Worm (Caenorhabditis elegans): ENCODE measurements around the gene srx-133.

The srx-133 gene

ce11 chrV:13827920-13828319 is 20.6 kb upstream of the srx-133 start, which contains the start of gene nrf-5:
nrf-5 (plus strand) TSS chrV:13828267.
- TF ChIP-seq tab-1 (GFP tag; IDR thresholded peaks at IDR 0.05) = no peak
- TF ChIP-seq med-1 (GFP tag; optimal IDR thresholded peaks at IDR 0.05; ENCODE audit: insufficient read depth) = no peak
- no peak for TF ChIP-seq klf-2 (GFP tag; conservative IDR thresholded peaks at IDR 0.05)
- no peak for TF ChIP-seq ref-1 (GFP tag; conservative IDR thresholded peaks at IDR 0.05)
- no peak for TF ChIP-seq flt-1 (GFP tag; IDR thresholded peaks at IDR 0.05)
- no peak for TF ChIP-seq T22C8.4 (GFP tag; IDR thresholded peaks at IDR 0.05)
- no peak for TF ChIP-seq cog-1 (tag; optimal IDR thresholded peaks at IDR 0.05)
- no peak for TF ChIP-seq ztf-29 (GFP tag; IDR thresholded peaks at IDR 0.05)
- no peak for TF ChIP-seq ztf-23 (GFP tag; IDR thresholded peaks at IDR 0.05)

- no peak for TF ChIP-seq T22C8.4 (GFP tag; IDR thresholded peaks at IDR 0.05)
Observed at ce11 chrV:13830813-13831212, 17.7 kb upstream of the srx-133 start, which contains the start of gene str-165. str-165 (plus strand) TSS chrV:13831113.

ce11 chrV:13833951-13834350 is 14.5 kb upstream of the srx-133 start, which contains the start of gene srx-129:
srx-129 (plus strand) TSS chrV:13834251.
- TF ChIP-seq flt-1 (GFP tag; IDR thresholded peaks at IDR 0.05) = no peak
- no peak for TF ChIP-seq klf-2 (GFP tag; conservative IDR thresholded peaks at IDR 0.05)
- TF ChIP-seq ztf-23 (GFP tag; IDR thresholded peaks at IDR 0.05) = no peak

- TF ChIP-seq ztf-29 (GFP tag; IDR thresholded peaks at IDR 0.05) (no peak), flt-1 (GFP tag; IDR thresholded peaks at IDR 0.05) (no peak)
Observed at ce11 chrV:13837173-13837572, 11.3 kb upstream of the srx-133 start, which contains the start of gene srx-128. srx-128 (plus strand) TSS chrV:13837473.

ce11 chrV:13839433-13839832 is 9.0 kb upstream of the srx-133 start, which contains the start of gene F55B12.10:
F55B12.10 (plus strand) TSS chrV:13839733.
- TF ChIP-seq klf-2 (GFP tag; conservative IDR thresholded peaks at IDR 0.05) = no peak
- TF ChIP-seq cog-1 (tag; optimal IDR thresholded peaks at IDR 0.05) = no peak
- no peak for TF ChIP-seq ref-1 (GFP tag; conservative IDR thresholded peaks at IDR 0.05)
- TF ChIP-seq T22C8.4 (GFP tag; IDR thresholded peaks at IDR 0.05) = no peak

- TF ChIP-seq med-1 (GFP tag; optimal IDR thresholded peaks at IDR 0.05; ENCODE audit: insufficient read depth) (no peak), ref-1 (GFP tag; conservative IDR thresholded peaks at IDR 0.05) (no peak), ztf-29 (GFP tag; IDR thresholded peaks at IDR 0.05) (no peak), flt-1 (GFP tag; IDR thresholded peaks at IDR 0.05) (no peak), klf-2 (GFP tag; conservative IDR thresholded peaks at IDR 0.05) (no peak), T22C8.4 (GFP tag; IDR thresholded peaks at IDR 0.05) (no peak), ztf-23 (GFP tag; IDR thresholded peaks at IDR 0.05) (no peak), tab-1 (GFP tag; IDR thresholded peaks at IDR 0.05) (no peak), cog-1 (tag; optimal IDR thresholded peaks at IDR 0.05) (no peak)
Observed at ce11 chrV:13840909-13841308, 7.6 kb upstream of the srx-133 start, which contains the start of gene srx-17. srx-17 (plus strand) TSS chrV:13841209.

- TF ChIP-seq ztf-23 (GFP tag; IDR thresholded peaks at IDR 0.05) (no peak), T22C8.4 (GFP tag; IDR thresholded peaks at IDR 0.05) (no peak), tab-1 (GFP tag; IDR thresholded peaks at IDR 0.05) (no peak), flt-1 (GFP tag; IDR thresholded peaks at IDR 0.05) (no peak), klf-2 (GFP tag; conservative IDR thresholded peaks at IDR 0.05) (no peak), ref-1 (GFP tag; conservative IDR thresholded peaks at IDR 0.05) (no peak), med-1 (GFP tag; optimal IDR thresholded peaks at IDR 0.05; ENCODE audit: insufficient read depth) (no peak)
Observed at ce11 chrV:13843147-13843546, 5.3 kb upstream of the srx-133 start, which contains the start of gene srx-130. srx-130 (plus strand) TSS chrV:13843447.

ce11 chrV:13845136-13845535 is 3.3 kb upstream of the srx-133 start, which contains the start of gene srx-131:
srx-131 (plus strand) TSS chrV:13845436.
- TF ChIP-seq klf-2 (GFP tag; conservative IDR thresholded peaks at IDR 0.05) (no peak), cog-1 (tag; optimal IDR thresholded peaks at IDR 0.05) (no peak), flt-1 (GFP tag; IDR thresholded peaks at IDR 0.05) (no peak), ztf-29 (GFP tag; IDR thresholded peaks at IDR 0.05) (no peak), T22C8.4 (GFP tag; IDR thresholded peaks at IDR 0.05) (no peak), med-1 (GFP tag; optimal IDR thresholded peaks at IDR 0.05; ENCODE audit: insufficient read depth) (no peak), ref-1 (GFP tag; conservative IDR thresholded peaks at IDR 0.05) (no peak), ztf-23 (GFP tag; IDR thresholded peaks at IDR 0.05) (no peak), tab-1 (GFP tag; IDR thresholded peaks at IDR 0.05) (no peak)

ce11 chrV:13850170-13850569 is 1.7 kb downstream of the srx-133 start, which contains the start of gene hpx-2:
hpx-2 (plus strand) TSS chrV:13850470.
- TF ChIP-seq ztf-23 (GFP tag; IDR thresholded peaks at IDR 0.05) = no peak
- TF ChIP-seq tab-1 (GFP tag; IDR thresholded peaks at IDR 0.05) = no peak
- no peak for TF ChIP-seq med-1 (GFP tag; optimal IDR thresholded peaks at IDR 0.05; ENCODE audit: insufficient read depth)
- TF ChIP-seq T22C8.4 (GFP tag; IDR thresholded peaks at IDR 0.05) = no peak

ce11 chrV:13854306-13854705 is 5.8 kb downstream of the srx-133 start, which contains the start of gene ttr-21:
ttr-21 (minus strand) TSS chrV:13854405.
- no peak for TF ChIP-seq cog-1 (tag; optimal IDR thresholded peaks at IDR 0.05)
- no peak for TF ChIP-seq ztf-23 (GFP tag; IDR thresholded peaks at IDR 0.05)
- TF ChIP-seq tab-1 (GFP tag; IDR thresholded peaks at IDR 0.05) = no peak
- no peak for TF ChIP-seq klf-2 (GFP tag; conservative IDR thresholded peaks at IDR 0.05)
- no peak for TF ChIP-seq T22C8.4 (GFP tag; IDR thresholded peaks at IDR 0.05)
- no peak for TF ChIP-seq ztf-29 (GFP tag; IDR thresholded peaks at IDR 0.05)
- TF ChIP-seq med-1 (GFP tag; optimal IDR thresholded peaks at IDR 0.05; ENCODE audit: insufficient read depth) = no peak

- TF ChIP-seq tab-1 (GFP tag; IDR thresholded peaks at IDR 0.05) (no peak), klf-2 (GFP tag; conservative IDR thresholded peaks at IDR 0.05) (no peak), ztf-29 (GFP tag; IDR thresholded peaks at IDR 0.05) (no peak), med-1 (GFP tag; optimal IDR thresholded peaks at IDR 0.05; ENCODE audit: insufficient read depth) (no peak), flt-1 (GFP tag; IDR thresholded peaks at IDR 0.05) (no peak), ref-1 (GFP tag; conservative IDR thresholded peaks at IDR 0.05) (no peak), T22C8.4 (GFP tag; IDR thresholded peaks at IDR 0.05) (no peak), cog-1 (tag; optimal IDR thresholded peaks at IDR 0.05) (no peak)
Observed at ce11 chrV:13856376-13856775, 7.9 kb downstream of the srx-133 start, which contains the start of gene srx-134. srx-134 (minus strand) TSS chrV:13856476.

Measured in whole organism, midembryonic.